Worm (Caenorhabditis elegans) whole organism, L2 larva: Measurements from ENCODE around the gene Y46H3C.5.

Experiments used
- alr-1 ChIP-seq: fragments of 150-350 bp; optimal IDR thresholded peaks from 2 replicates; lab custom pipeline; 2014; ENCODE audit warnings: missing biosample characterization, missing genetic modification characterization
- lin-39 ChIP-seq: fragments of 150-350 bp; optimal IDR thresholded peaks from 2 replicates; lab custom pipeline; 2014; ENCODE audit warnings: missing biosample characterization, missing genetic modification reagents, missing genetic modification characterization
- mdl-1 ChIP-seq, 2 experiments: fragments of 150-350 bp in 1 of 2; sonication (generic microtip) in 1 of 2; optimal IDR thresholded peaks; 2 replicates each; lab custom pipeline; 2017; ENCODE audit warnings: missing biosample characterization in 2 of 2, missing genetic modification characterization in 2 of 2

ce11 chrV:1699228-1699795 lies 7.0 kb upstream of the Y46H3C.5 start:
- TF ChIP-seq alr-1 (tag; lab: Kevin White, UChicago) (no peak), lin-39 (no peak), mdl-1 (tag; optimal IDR thresholded peaks at IDR 0.05; lab: Kevin White, UChicago) (no peak)
